Worm (Caenorhabditis elegans) whole organism, L4 larva: Measurements from ENCODE around the gene F54E12.2.

Experiments used
- F49E8.2 ChIP-seq: sonication (generic microtip); optimal IDR thresholded peaks from 2 replicates; lab custom pipeline; 2016; ENCODE audit warnings: missing compliant biosample characterization, mild to moderate bottlenecking, missing genetic modification characterization, borderline replicate concordance
- T26A8.4 ChIP-seq: fragments of 200-800 bp; sonication (Bioruptor generic); IDR thresholded peaks from 2 replicates; pipeline ENCODE4 v1.3.6; 2022; ENCODE audit warnings: missing genetic modification characterization, missing compliant biosample characterization
- Y105C5A.15 ChIP-seq: fragments of 200-800 bp; sonication (Bioruptor generic); IDR thresholded peaks from 2 replicates; pipeline ENCODE4 v1.3.6; 2022; ENCODE audit warnings: missing genetic modification characterization, missing compliant biosample characterization
- Y48G9A.11 ChIP-seq: fragments of 200-800 bp; sonication (Bioruptor generic); IDR thresholded peaks from 2 replicates; pipeline ENCODE4 v1.3.6; 2022; ENCODE audit warnings: missing genetic modification reagents, missing genetic modification characterization, missing compliant biosample characterization
- Y5F2A.4 ChIP-seq: fragments of 200-800 bp; sonication (Bioruptor generic); optimal IDR thresholded peaks from 2 replicates; lab custom pipeline; 2018; ENCODE audit warnings: mild to moderate bottlenecking, missing genetic modification characterization, missing compliant biosample characterization
- Y75B8A.6 ChIP-seq: fragments of 200-800 bp; sonication (Bioruptor generic); IDR thresholded peaks from 2 replicates; pipeline ENCODE4 v1.3.6; 2022; ENCODE audit warnings: missing genetic modification reagents, missing genetic modification characterization, missing compliant biosample characterization
- ZK546.5 ChIP-seq, 2 experiments: sonication (generic microtip); optimal IDR thresholded peaks; 2 replicates each; lab custom pipeline; 2017; ENCODE audit warnings: missing biosample characterization in 2 of 2, missing genetic modification characterization in 2 of 2
- ceh-62 ChIP-seq: sonication (generic microtip); optimal IDR thresholded peaks from 2 replicates; lab custom pipeline; 2017; ENCODE audit warnings: missing biosample characterization, missing genetic modification characterization
- ceh-82 ChIP-seq: sonication (generic microtip); optimal IDR thresholded peaks from 2 replicates; lab custom pipeline; 2017; ENCODE audit warnings: missing biosample characterization, missing genetic modification characterization
- ctbp-1 ChIP-seq: fragments of 200-800 bp; sonication (Bioruptor generic); IDR thresholded peaks from 2 replicates; pipeline ENCODE4 v1.3.6; 2022; ENCODE audit warnings: missing genetic modification reagents, missing genetic modification characterization, missing compliant biosample characterization
- daf-16 ChIP-seq, 3 experiments: sonication (generic microtip); optimal IDR thresholded peaks; 2 replicates each; lab custom pipeline; 2016 to 2017; ENCODE audit warnings: missing genetic modification characterization in 3 of 3, missing genetic modification reagents in 3 of 3, mild to moderate bottlenecking in 2 of 3, missing compliant biosample characterization in 2 of 3, missing biosample characterization in 1 of 3, moderate library complexity in 1 of 3
- daf-19 ChIP-seq: fragments of 200-800 bp; sonication (Bioruptor generic); conservative IDR thresholded peaks from 2 replicates; pipeline ENCODE4 v1.3.6; 2022; ENCODE audit warnings: missing genetic modification characterization, missing compliant biosample characterization
- dmd-6 ChIP-seq: fragments of 200-800 bp; sonication (Bioruptor generic); IDR thresholded peaks from 2 replicates; pipeline ENCODE4 v1.3.6; 2022; ENCODE audit warnings: missing genetic modification reagents, missing genetic modification characterization, missing compliant biosample characterization
- dmd-8 ChIP-seq: fragments of 200-800 bp; sonication (Bioruptor generic); IDR thresholded peaks from 2 replicates; pipeline ENCODE4 v1.3.6; 2022; ENCODE audit warnings: missing genetic modification characterization, missing compliant biosample characterization
- egl-43 ChIP-seq: fragments of 200-800 bp; sonication (Bioruptor generic); IDR thresholded peaks from 2 replicates; pipeline ENCODE4 v1.3.6; 2022; ENCODE audit warnings: missing genetic modification reagents, missing genetic modification characterization, missing compliant biosample characterization
- gei-8 ChIP-seq: fragments of 200-800 bp; sonication (Bioruptor generic); optimal IDR thresholded peaks from 2 replicates; lab custom pipeline; 2018; ENCODE audit warnings: mild to moderate bottlenecking, missing genetic modification characterization, missing compliant biosample characterization
- hif-1 ChIP-seq, 2 experiments: sonication (generic microtip); optimal IDR thresholded peaks; 2 replicates each; lab custom pipeline; 2016 to 2017; ENCODE audit warnings: missing compliant biosample characterization in 2 of 2, missing genetic modification characterization in 2 of 2, missing genetic modification reagents in 2 of 2, missing genotype in 2 of 2, mild to moderate bottlenecking in 1 of 2
- hlh-30 ChIP-seq: sonication (generic microtip); optimal IDR thresholded peaks from 2 replicates; lab custom pipeline; 2017; ENCODE audit warnings: antibody characterized with exemption, mild to moderate bottlenecking, missing genetic modification characterization, missing compliant biosample characterization; ENCODE audit not compliant: insufficient read depth
- jun-1 ChIP-seq: fragments of 150-350 bp; optimal IDR thresholded peaks from 2 replicates; lab custom pipeline; 2014; ENCODE audit warnings: missing biosample characterization, missing genetic modification reagents, missing genetic modification characterization
- lim-7 ChIP-seq: fragments of 200-800 bp; sonication (Bioruptor generic); IDR thresholded peaks from 2 replicates; pipeline ENCODE4 v1.3.6; 2022; ENCODE audit warnings: missing genetic modification characterization, missing compliant biosample characterization
- lin-1 ChIP-seq: fragments of 200-800 bp; sonication (Bioruptor generic); IDR thresholded peaks from 2 replicates; pipeline ENCODE4 v1.3.6; 2022; ENCODE audit warnings: missing genetic modification reagents, missing genetic modification characterization, missing compliant biosample characterization
- lin-29 ChIP-seq: fragments of 200-800 bp; sonication (Bioruptor generic); IDR thresholded peaks from 2 replicates; pipeline ENCODE4 v1.3.6; 2022; ENCODE audit warnings: missing genetic modification reagents, missing genetic modification characterization, missing compliant biosample characterization
- lin-38 ChIP-seq: fragments of 200-800 bp; sonication (Bioruptor generic); IDR thresholded peaks from 2 replicates; pipeline ENCODE4 v1.3.6; 2022; ENCODE audit warnings: missing genetic modification reagents, missing genetic modification characterization, missing compliant biosample characterization
- lsy-2 ChIP-seq, 2 experiments: fragments of 150-350 bp in 1 of 2; sonication (generic microtip) in 1 of 2; optimal IDR thresholded peaks; 2 replicates each; lab custom pipeline; 2014 to 2017; ENCODE audit warnings: missing biosample characterization in 2 of 2, missing genetic modification characterization in 2 of 2
- madf-5 ChIP-seq, 2 experiments: fragments of 200-800 bp; sonication (Bioruptor generic); IDR thresholded peaks; 2 replicates each; pipeline ENCODE4 v1.3.6; 2022; ENCODE audit warnings: missing compliant biosample characterization in 2 of 2, missing genetic modification characterization in 2 of 2
- mep-1 ChIP-seq: fragments of 150-350 bp; sonication (generic microtip); optimal IDR thresholded peaks from 3 replicates; lab custom pipeline; 2014; ENCODE audit warnings: missing biosample characterization, missing genetic modification characterization
- nhr-10 ChIP-seq: fragments of 150-350 bp; optimal IDR thresholded peaks from 2 replicates; lab custom pipeline; 2014; ENCODE audit warnings: missing biosample characterization, missing genetic modification characterization
- nhr-237 ChIP-seq: sonication (generic microtip); optimal IDR thresholded peaks from 2 replicates; lab custom pipeline; 2017; ENCODE audit warnings: missing biosample characterization, missing genetic modification characterization
- nhr-28 ChIP-seq: fragments of 150-350 bp; optimal IDR thresholded peaks from 2 replicates; lab custom pipeline; 2014; ENCODE audit warnings: missing biosample characterization, missing genetic modification characterization
- pqm-1 ChIP-seq: sonication (generic microtip); optimal IDR thresholded peaks from 2 replicates; lab custom pipeline; 2017; ENCODE audit warnings: missing biosample characterization, missing genetic modification characterization
- snpc-1.2 ChIP-seq: fragments of 200-800 bp; sonication (Bioruptor generic); IDR thresholded peaks from 2 replicates; pipeline ENCODE4 v1.3.6; 2022; ENCODE audit warnings: missing genetic modification reagents, missing genetic modification characterization, missing compliant biosample characterization
- unc-130 ChIP-seq: sonication (generic microtip); optimal IDR thresholded peaks from 2 replicates; lab custom pipeline; 2016; ENCODE audit warnings: missing genetic modification reagents, missing genetic modification characterization, missing compliant biosample characterization
- vab-7 ChIP-seq: fragments of 200-800 bp; sonication (Bioruptor generic); IDR thresholded peaks from 2 replicates; pipeline ENCODE4 v1.3.6; 2022; ENCODE audit warnings: missing genetic modification reagents, missing genetic modification characterization, missing compliant biosample characterization
- zfp-3 ChIP-seq: fragments of 200-800 bp; sonication (Bioruptor generic); conservative IDR thresholded peaks from 2 replicates; pipeline ENCODE4 v1.3.6; 2022; ENCODE audit warnings: missing genetic modification reagents, missing genetic modification characterization, missing compliant biosample characterization
- zip-2 ChIP-seq: fragments of 150-350 bp; optimal IDR thresholded peaks from 2 replicates; lab custom pipeline; 2014; ENCODE audit warnings: missing biosample characterization, missing genetic modification characterization

F54E12.2 gene

ce11 chrIV:11337021-11337420, at the start of gene F54E12.2:
Gene F54E12.2 (minus strand): TSS chrIV:11337184.
- TF ChIP-seq nhr-28 = no peak
- TF ChIP-seq ZK546.5 (tag; optimal IDR thresholded peaks at IDR 0.05; lab: Kevin White, UChicago) = no peak
- no peak for TF ChIP-seq lim-7 (GFP tag; lab: Robert Waterston, UW)
- TF ChIP-seq Y5F2A.4 = no peak
- no peak for TF ChIP-seq daf-16 (GFP tag; optimal IDR thresholded peaks at IDR 0.05; lab: Kevin White, UChicago)
- no peak for TF ChIP-seq daf-16 (tag; optimal IDR thresholded peaks at IDR 0.05; lab: Kevin White, UChicago)
- TF ChIP-seq lin-38 (GFP tag; lab: Robert Waterston, UW) = peak; percentile 67
- peak; percentile 68; the same call in 1 of the 2 replicates for TF ChIP-seq Y48G9A.11 (GFP tag; lab: Robert Waterston, UW)
- TF ChIP-seq zip-2 (tag; lab: Kevin White, UChicago) = no peak
- TF ChIP-seq gei-8 (GFP tag; lab: Kevin White, UChicago) = no peak
- no peak for TF ChIP-seq T26A8.4 (GFP tag; lab: Robert Waterston, UW)
- peak; percentile 85 for TF ChIP-seq unc-130 (GFP tag; lab: Kevin White, UChicago)

- TF ChIP-seq ceh-82 (tag; lab: Kevin White, UChicago) (no peak), unc-130 (GFP tag; lab: Kevin White, UChicago) (no peak), lin-1 (no peak), egl-43 (GFP tag; lab: Robert Waterston, UW) (no peak), hlh-30 (no peak), lin-29 (no peak), lsy-2 (tag; optimal IDR thresholded peaks at IDR 0.05; lab: Kevin White, UChicago) (no peak), hif-1 (tag; optimal IDR thresholded peaks at IDR 0.05; lab: Kevin White, UChicago) (no peak), lim-7 (GFP tag; lab: Robert Waterston, UW) (no peak), mep-1 (no peak), jun-1 (tag; lab: Kevin White, UChicago) (no peak), nhr-237 (tag; lab: Kevin White, UChicago) (no peak), Y75B8A.6 (GFP tag; lab: Robert Waterston, UW) (no peak), Y48G9A.11 (GFP tag; lab: Robert Waterston, UW) (no peak), pqm-1 (tag; lab: Kevin White, UChicago) (no peak), vab-7 (no peak), zfp-3 (GFP tag; lab: Robert Waterston, UW) (no peak), ceh-62 (no peak)
Observed at ce11 chrIV:11379254-11379653, 42.3 kb upstream of the F54E12.2 start, which contains the start of gene fbxb-76. Gene fbxb-76 (minus strand): TSS chrIV:11379354.

- TF ChIP-seq unc-130 (GFP tag; lab: Kevin White, UChicago) = peak; percentile 45
- no peak for TF ChIP-seq lsy-2 (tag; optimal IDR thresholded peaks at IDR 0.05; lab: Kevin White, UChicago)
- 0 out of 2 replicates have a peak, but pooled peaks have one; percentile 27 for TF ChIP-seq Y48G9A.11 (GFP tag; lab: Robert Waterston, UW)
- no peak for TF ChIP-seq dmd-6 (GFP tag; lab: Robert Waterston, UW)
- peak; percentile 59 for TF ChIP-seq lin-38 (GFP tag; lab: Robert Waterston, UW)
- 0 out of 4 replicates have a peak, but pooled peaks of 1 of the 2 experiments have one; percentile 23 for TF ChIP-seq madf-5 (GFP tag; IDR thresholded peaks at IDR 0.05; lab: Robert Waterston, UW)
- TF ChIP-seq daf-19 (GFP tag; lab: Robert Waterston, UW) = 0 out of 2 replicates have a peak, but pooled peaks have one; percentile 12
- peak; percentile 71; the same call in 1 of the 2 replicates for TF ChIP-seq snpc-1.2 (GFP tag; lab: Robert Waterston, UW)
- no peak for TF ChIP-seq dmd-8 (GFP tag; lab: Robert Waterston, UW)
- peak; percentile 84 for TF ChIP-seq F49E8.2
- TF ChIP-seq nhr-10 (tag; lab: Kevin White, UChicago) = no peak
- TF ChIP-seq Y105C5A.15 = no peak
- 0 out of 2 replicates have a peak, but pooled peaks have one; percentile 36 for TF ChIP-seq ctbp-1 (GFP tag; lab: Robert Waterston, UW)
Observed at ce11 chrIV:11377439-11377838, 40.5 kb upstream of the F54E12.2 start.
